Worm (Caenorhabditis elegans) whole organism, young adult: Measurements from ENCODE around the gene ech-5.

Experiments
- F22D6.2 ChIP-seq: sonication (generic microtip); optimal IDR thresholded peaks from 2 replicates; lab custom pipeline; 2016; ENCODE audit warnings: mild to moderate bottlenecking, missing genetic modification characterization, missing compliant biosample characterization
- bed-2 ChIP-seq: fragments of 200-800 bp; sonication (Bioruptor generic); IDR thresholded peaks from 2 replicates; pipeline ENCODE4 v1.3.6; 2022; ENCODE audit warnings: missing genetic modification reagents, missing genetic modification characterization, missing compliant biosample characterization
- dpff-1 ChIP-seq: sonication (generic microtip); optimal IDR thresholded peaks from 2 replicates; lab custom pipeline; 2017; ENCODE audit warnings: mild to moderate bottlenecking, missing genetic modification characterization, missing compliant biosample characterization
- snpc-4 ChIP-seq, 5 experiments: fragments of 150-350 bp in 1 of 5; sonication (generic microtip) in 4 of 5; optimal IDR thresholded peaks; 2 replicates each; lab custom pipeline; 2014 to 2018; ENCODE audit warnings: missing genetic modification characterization in 5 of 5, missing biosample characterization in 3 of 5, antibody characterized with exemption in 2 of 5, mild to moderate bottlenecking in 2 of 5, missing compliant biosample characterization in 2 of 5, missing genotype in 2 of 5, moderate library complexity in 2 of 5, missing genetic modification reagents in 1 of 5

ce11 chrIV:842630-843029 lies 45.8 kb downstream of the ech-5 start:
- TF ChIP-seq bed-2 (GFP tag; lab: Robert Waterston, UW) (no peak), snpc-4 (GFP tag; optimal IDR thresholded peaks at IDR 0.05; lab: Kevin White, UChicago) (no peak), snpc-4 (tag; optimal IDR thresholded peaks at IDR 0.05; lab: Kevin White, UChicago) (peak; percentile 6 to 84 (median 60)), F22D6.2 (tag; lab: Kevin White, UChicago) (no peak), dpff-1 (no peak)
